Worm (Caenorhabditis elegans): ENCODE data around the gene srh-295.
A peak's percentile ranks its signal among the peaks of the same experiment; 100 is the strongest.

The srh-295 gene

ce11 chrV:15310780-15311179 lies 19.6 kb upstream of the srh-295 start, which contains the start of gene irld-62:
Gene irld-62 (plus strand): TSS chrV:15311080.
- TF ChIP-seq sox-4 (tag; optimal IDR thresholded peaks at IDR 0.05) (no peak), pax-1 (tag; optimal IDR thresholded peaks at IDR 0.05) (no peak)

- TF ChIP-seq pag-3 (tag; optimal IDR thresholded peaks at IDR 0.05; ENCODE audit: borderline replicate concordance) (no peak), elt-4 (tag; optimal IDR thresholded peaks at IDR 0.05) (no peak), pha-4 (tag; optimal IDR thresholded peaks at IDR 0.05) (no peak), ets-4 (tag; optimal IDR thresholded peaks at IDR 0.05) (no peak), ceh-34 (tag; optimal IDR thresholded peaks at IDR 0.05) (no peak), K09A11.1 (tag; optimal IDR thresholded peaks at IDR 0.05; ENCODE audit: insufficient read depth) (no peak), nhr-11 (tag; optimal IDR thresholded peaks at IDR 0.05) (no peak), hlh-6 (tag; optimal IDR thresholded peaks at IDR 0.05) (no peak), odd-2 (tag; optimal IDR thresholded peaks at IDR 0.05) (no peak), ceh-9 (tag; optimal IDR thresholded peaks at IDR 0.05) (no peak), elt-2 (tag; optimal IDR thresholded peaks at IDR 0.05) (no peak), fkh-6 (tag; optimal IDR thresholded peaks at IDR 0.05) (no peak)
Measured at ce11 chrV:15313529-15313928, 16.9 kb upstream of the srh-295 start.

- TF ChIP-seq tbx-7 (tag; optimal IDR thresholded peaks at IDR 0.05): no peak
- TF ChIP-seq ceh-45 (GFP tag; IDR thresholded peaks at IDR 0.05): no peak
- TF ChIP-seq K02D7.2 (tag; optimal IDR thresholded peaks at IDR 0.05): no peak
- TF ChIP-seq ceh-22 (tag; optimal IDR thresholded peaks at IDR 0.05): no peak
- no peak for TF ChIP-seq nhr-232 (tag; optimal IDR thresholded peaks at IDR 0.05)
- TF ChIP-seq gmeb-2 (tag; optimal IDR thresholded peaks at IDR 0.05): no peak
- no peak for TF ChIP-seq F13H6.1 (tag; optimal IDR thresholded peaks at IDR 0.05)
- no peak for TF ChIP-seq T23F11.4 (GFP tag; optimal IDR thresholded peaks at IDR 0.05)
- no peak for TF ChIP-seq unc-55 (GFP tag; optimal IDR thresholded peaks at IDR 0.05)
- no peak for TF ChIP-seq ceh-18 (tag; optimal IDR thresholded peaks at IDR 0.05)
- no peak for TF ChIP-seq che-1 (tag; optimal IDR thresholded peaks at IDR 0.05)
- no peak for TF ChIP-seq tbx-2 (tag; optimal IDR thresholded peaks at IDR 0.05)
- TF ChIP-seq elt-4 (tag; optimal IDR thresholded peaks at IDR 0.05): no peak
- TF ChIP-seq mec-3 (tag; optimal IDR thresholded peaks at IDR 0.05; ENCODE audit: borderline replicate concordance): no peak
- TF ChIP-seq syd-9 (tag; optimal IDR thresholded peaks at IDR 0.05): no peak
- no peak for TF ChIP-seq rnt-1 (tag; optimal IDR thresholded peaks at IDR 0.05)
- TF ChIP-seq hlh-15 (tag; optimal IDR thresholded peaks at IDR 0.05): no peak
- TF ChIP-seq fkh-6 (tag; optimal IDR thresholded peaks at IDR 0.05): no peak
Measured at ce11 chrV:15315827-15316527, 14.4 kb upstream of the srh-295 start, which contains the start of the genes srt-22 and nhr-246. Gene srt-22 (minus strand): TSS chrV:15315927. Gene nhr-246 (plus strand): TSS chrV:15316477.

ce11 chrV:15318638-15319037 lies 11.8 kb upstream of the srh-295 start, which contains the start of gene nhr-291:
Gene nhr-291 (plus strand): TSS chrV:15318961.
- TF ChIP-seq elt-2 (tag; optimal IDR thresholded peaks at IDR 0.05) (peak; percentile 99), ceh-18 (tag; optimal IDR thresholded peaks at IDR 0.05) (no peak), ceh-9 (tag; optimal IDR thresholded peaks at IDR 0.05) (no peak), pha-4 (tag; optimal IDR thresholded peaks at IDR 0.05) (no peak), unc-3 (GFP tag; conservative IDR thresholded peaks at IDR 0.05) (no peak), unc-3 (tag; optimal IDR thresholded peaks at IDR 0.05) (no peak), lin-11 (tag; optimal IDR thresholded peaks at IDR 0.05) (no peak), pqm-1 (tag; optimal IDR thresholded peaks at IDR 0.05) (peak; percentile 40), pax-1 (tag; optimal IDR thresholded peaks at IDR 0.05) (no peak), K09A11.1 (tag; optimal IDR thresholded peaks at IDR 0.05; ENCODE audit: insufficient read depth) (no peak), ceh-6 (GFP tag; optimal IDR thresholded peaks at IDR 0.05) (no peak), pat-9 (tag; optimal IDR thresholded peaks at IDR 0.05) (no peak), sox-4 (tag; optimal IDR thresholded peaks at IDR 0.05) (no peak)
